Fruit fly (Drosophila melanogaster) S2 (cell line): ENCODE results near the gene Cad87A.

Experiments
- CG8478 ChIP-seq: fragments of >200 bp; optimal IDR thresholded peaks from 2 replicates; lab custom pipeline; 2018
- CTCF ChIP-seq, 2 experiments: fragments of >200 bp; optimal IDR thresholded peaks; 2 replicates each; lab custom pipeline; 2018

dm6 chr3R:11868562-11868961, 80.4 kb downstream of the Cad87A start:
- TF ChIP-seq CTCF (optimal IDR thresholded peaks at IDR 0.05; lab: Kevin White, UChicago) (no peak), CG8478 (lab: Kevin White, UChicago) (no peak)
